Fruit fly (Drosophila melanogaster) S2 (cell line): Measurements from ENCODE around the gene Lon.

Experiments used
- CG8478 ChIP-seq: fragments of >200 bp; optimal IDR thresholded peaks from 2 replicates; lab custom pipeline; 2018
- CTCF ChIP-seq, 2 experiments: fragments of >200 bp; optimal IDR thresholded peaks; 2 replicates each; lab custom pipeline; 2018

Gene Lon

dm6 chr3L:19612172-19612571, at the start of gene Lon, which contains the start of gene PIG-F:
Lon (minus strand) TSS chr3L:19612199.
PIG-F (plus strand) TSS chr3L:19612455.
- TF ChIP-seq CTCF (optimal IDR thresholded peaks at IDR 0.05; lab: Kevin White, UChicago) (no peak), CG8478 (lab: Kevin White, UChicago) (no peak)

- TF ChIP-seq CTCF (optimal IDR thresholded peaks at IDR 0.05; lab: Kevin White, UChicago) (no peak), CG8478 (lab: Kevin White, UChicago) (no peak)
These were observed 43.9 kb upstream of the Lon start for dm6 chr3L:19655923-19656322.

- no peak for TF ChIP-seq CG8478 (lab: Kevin White, UChicago)
- no peak for TF ChIP-seq CTCF (optimal IDR thresholded peaks at IDR 0.05; lab: Kevin White, UChicago)
These were observed 41.5 kb upstream of the Lon start for dm6 chr3L:19653470-19653869.

dm6 chr3L:19650588-19650987, 38.6 kb upstream of the Lon start:
- peak in 1 of 2 experiments; percentile 52 for TF ChIP-seq CTCF (optimal IDR thresholded peaks at IDR 0.05; lab: Kevin White, UChicago)
- TF ChIP-seq CG8478 (lab: Kevin White, UChicago) = no peak

dm6 chr3L:19650121-19650520, 38.1 kb upstream of the Lon start:
- TF ChIP-seq CTCF (optimal IDR thresholded peaks at IDR 0.05; lab: Kevin White, UChicago) (no peak), CG8478 (lab: Kevin White, UChicago) (no peak)

- no peak for TF ChIP-seq CTCF (optimal IDR thresholded peaks at IDR 0.05; lab: Kevin White, UChicago)
- no peak for TF ChIP-seq CG8478 (lab: Kevin White, UChicago)
These were observed 37.5 kb upstream of the Lon start, which contains the start of gene Oat for dm6 chr3L:19649374-19649948. Oat (minus strand) TSS chr3L:19649851.

dm6 chr3L:19648648-19649047, 36.6 kb upstream of the Lon start:
- TF ChIP-seq CTCF (optimal IDR thresholded peaks at IDR 0.05; lab: Kevin White, UChicago) = no peak
- no peak for TF ChIP-seq CG8478 (lab: Kevin White, UChicago)

- TF ChIP-seq CTCF (optimal IDR thresholded peaks at IDR 0.05; lab: Kevin White, UChicago) (no peak), CG8478 (lab: Kevin White, UChicago) (no peak)
These were observed 34.3 kb upstream of the Lon start for dm6 chr3L:19646292-19646691.

dm6 chr3L:19642448-19643020, 30.5 kb upstream of the Lon start, which contains the start of gene Rnf146:
Rnf146 (minus strand) TSS chr3L:19642816.
- no peak for TF ChIP-seq CG8478 (lab: Kevin White, UChicago)
- no peak for TF ChIP-seq CTCF (optimal IDR thresholded peaks at IDR 0.05; lab: Kevin White, UChicago)

dm6 chr3L:19636821-19637460, 24.9 kb upstream of the Lon start:
- TF ChIP-seq CTCF (optimal IDR thresholded peaks at IDR 0.05; lab: Kevin White, UChicago) (no peak), CG8478 (lab: Kevin White, UChicago) (no peak)

- no peak for TF ChIP-seq CTCF (optimal IDR thresholded peaks at IDR 0.05; lab: Kevin White, UChicago)
- TF ChIP-seq CG8478 (lab: Kevin White, UChicago) = no peak
These were observed 23.5 kb upstream of the Lon start, which contains the start of gene wnd for dm6 chr3L:19635478-19635996. wnd (minus strand) TSS chr3L:19635783.

- no peak for TF ChIP-seq CTCF (optimal IDR thresholded peaks at IDR 0.05; lab: Kevin White, UChicago)
These were observed 22.9 kb upstream of the Lon start for dm6 chr3L:19634788-19635448.

- no peak for TF ChIP-seq CG8478 (lab: Kevin White, UChicago)
- no peak for TF ChIP-seq CTCF (optimal IDR thresholded peaks at IDR 0.05; lab: Kevin White, UChicago)
These were observed 21.0 kb upstream of the Lon start for dm6 chr3L:19632766-19633632.

- no peak for TF ChIP-seq CG8478 (lab: Kevin White, UChicago)
- no peak for TF ChIP-seq CTCF (optimal IDR thresholded peaks at IDR 0.05; lab: Kevin White, UChicago)
These were observed 19.9 kb upstream of the Lon start for dm6 chr3L:19631867-19632266.
